Fruit fly (Drosophila melanogaster) whole organism, embryonic: ENCODE data around the gene CG9240.

Source experiments
- ATbp ChIP-seq: fragments of 200-800 bp; sonication (Bioruptor generic); optimal IDR thresholded peaks from 2 replicates; lab custom pipeline; 2017; ENCODE audit warnings: missing biosample characterization, mild to moderate bottlenecking, missing genetic modification characterization, missing genetic modification reagents
- CG10209 ChIP-seq: fragments of 200-800 bp; sonication (Bioruptor generic); optimal IDR thresholded peaks from 3 replicates; lab custom pipeline; 2017; ENCODE audit warnings: missing biosample characterization, mild to moderate bottlenecking, missing genetic modification characterization, missing genetic modification reagents
- CG12236 ChIP-seq: fragments of 200-800 bp; sonication (Bioruptor generic); optimal IDR thresholded peaks from 2 replicates; lab custom pipeline; 2016; ENCODE audit warnings: missing biosample characterization, missing genetic modification characterization
- CG12744 ChIP-seq: fragments of 200-800 bp; sonication (Bioruptor generic); optimal IDR thresholded peaks from 2 replicates; lab custom pipeline; 2016; ENCODE audit warnings: missing biosample characterization, missing genetic modification characterization
- CG16863 ChIP-seq: fragments of 200-800 bp; sonication (Bioruptor generic); optimal IDR thresholded peaks from 3 replicates; lab custom pipeline; 2016; ENCODE audit warnings: missing biosample characterization, missing genetic modification characterization
- CG17359 ChIP-seq: fragments of 200-800 bp; sonication (Bioruptor generic); optimal IDR thresholded peaks from 3 replicates; lab custom pipeline; 2018; ENCODE audit warnings: missing biosample characterization, mild to moderate bottlenecking, missing genetic modification characterization, moderate library complexity
- CG17802 ChIP-seq: fragments of 200-800 bp; sonication (Bioruptor generic); optimal IDR thresholded peaks from 2 replicates; lab custom pipeline; 2018; ENCODE audit warnings: missing biosample characterization, mild to moderate bottlenecking, missing genetic modification characterization, moderate library complexity
- CG1832 ChIP-seq: fragments of 200-800 bp; sonication (Bioruptor generic); optimal IDR thresholded peaks from 2 replicates; lab custom pipeline; 2017; ENCODE audit warnings: missing biosample characterization, mild to moderate bottlenecking, missing genetic modification characterization, inconsistent platforms
- CG2116 ChIP-seq: fragments of 200-800 bp; sonication (Bioruptor generic); optimal IDR thresholded peaks from 3 replicates; lab custom pipeline; 2018; ENCODE audit warnings: missing biosample characterization, mild to moderate bottlenecking, missing genetic modification characterization
- CG2202 ChIP-seq: fragments of 200-800 bp; sonication (Bioruptor generic); optimal IDR thresholded peaks from 2 replicates; lab custom pipeline; 2018; ENCODE audit warnings: missing biosample characterization, mild to moderate bottlenecking, missing genetic modification characterization
- CG3065 ChIP-seq: fragments of 200-800 bp; sonication (Bioruptor generic); optimal IDR thresholded peaks from 2 replicates; lab custom pipeline; 2016; ENCODE audit warnings: missing biosample characterization, missing genetic modification characterization
- CG6813 ChIP-seq: fragments of 200-800 bp; sonication (Bioruptor generic); optimal IDR thresholded peaks from 2 replicates; lab custom pipeline; 2017; ENCODE audit warnings: missing biosample characterization, missing genetic modification characterization, mild to moderate bottlenecking, moderate library complexity, missing genetic modification reagents
- CG8089 ChIP-seq: fragments of 200-800 bp; sonication (Bioruptor generic); optimal IDR thresholded peaks from 3 replicates; lab custom pipeline; 2016; ENCODE audit warnings: missing biosample characterization, missing genetic modification characterization
- CG8281 ChIP-seq: fragments of 200-800 bp; sonication (Bioruptor generic); optimal IDR thresholded peaks from 2 replicates; lab custom pipeline; 2018; ENCODE audit warnings: missing biosample characterization, mild to moderate bottlenecking, missing genetic modification characterization, moderate library complexity
- CG8765 ChIP-seq: fragments of 200-800 bp; sonication (Bioruptor generic); IDR thresholded peaks from 2 replicates; pipeline ENCODE4 v1.3.6; 2022; ENCODE audit warnings: missing biosample characterization, missing genetic modification characterization
- CG9215 ChIP-seq: fragments of 200-800 bp; sonication (Bioruptor generic); IDR thresholded peaks from 2 replicates; pipeline ENCODE4 v1.3.6; 2022; ENCODE audit warnings: missing biosample characterization, missing genetic modification characterization
- CG9437 ChIP-seq: fragments of 200-800 bp; sonication (Bioruptor generic); optimal IDR thresholded peaks from 2 replicates; lab custom pipeline; 2018; ENCODE audit warnings: missing biosample characterization, mild to moderate bottlenecking, missing genetic modification characterization
- Chrac-16 ChIP-seq: fragments of 200-800 bp; sonication (Bioruptor generic); optimal IDR thresholded peaks from 3 replicates; lab custom pipeline; 2016; ENCODE audit warnings: missing biosample characterization, missing genetic modification characterization
- CkIIα-i1 ChIP-seq: fragments of 200-800 bp; sonication (Bioruptor generic); IDR thresholded peaks from 2 replicates; pipeline ENCODE4 v1.3.6; 2022; ENCODE audit warnings: missing biosample characterization, missing genetic modification characterization
- Dip3 ChIP-seq: fragments of 200-800 bp; sonication (Bioruptor generic); optimal IDR thresholded peaks from 3 replicates; lab custom pipeline; 2016; ENCODE audit warnings: missing biosample characterization, missing genetic modification characterization
- ERR ChIP-seq: fragments of 200-800 bp; sonication (Bioruptor generic); optimal IDR thresholded peaks from 2 replicates; lab custom pipeline; 2016; ENCODE audit warnings: missing biosample characterization, missing genetic modification characterization
- HmgD ChIP-seq: fragments of 200-800 bp; sonication (Bioruptor generic); optimal IDR thresholded peaks from 3 replicates; lab custom pipeline; 2016; ENCODE audit warnings: missing biosample characterization, missing genetic modification characterization
- Hr51 ChIP-seq, 2 experiments: fragments of 200-800 bp; sonication (Bioruptor generic); optimal IDR thresholded peaks; 2 replicates in 1 of 2; 3 replicates in 1 of 2; lab custom pipeline; 2016 to 2018; ENCODE audit warnings: missing biosample characterization in 2 of 2, missing genetic modification characterization in 2 of 2, mild to moderate bottlenecking in 1 of 2, moderate library complexity in 1 of 2
- Jarid2 ChIP-seq: fragments of 200-800 bp; sonication (Bioruptor generic); optimal IDR thresholded peaks from 3 replicates; lab custom pipeline; 2017; ENCODE audit warnings: mild to moderate bottlenecking, missing biosample characterization, missing genetic modification reagents, missing genetic modification characterization
- Meics ChIP-seq: fragments of 200-800 bp; sonication (Bioruptor generic); optimal IDR thresholded peaks from 2 replicates; lab custom pipeline; 2017; ENCODE audit warnings: missing biosample characterization, mild to moderate bottlenecking, missing genetic modification characterization
- Oaz ChIP-seq: fragments of 200-800 bp; sonication (Bioruptor generic); IDR thresholded peaks from 2 replicates; pipeline ENCODE4 v1.3.6; 2022; ENCODE audit warnings: missing biosample characterization, missing genetic modification characterization
- Oli ChIP-seq: fragments of 200-800 bp; sonication (Bioruptor generic); optimal IDR thresholded peaks from 2 replicates; lab custom pipeline; 2018; ENCODE audit warnings: missing biosample characterization, mild to moderate bottlenecking, missing genetic modification characterization, moderate library complexity
- Six4 ChIP-seq: fragments of 200-800 bp; sonication (Bioruptor generic); optimal IDR thresholded peaks from 2 replicates; lab custom pipeline; 2016; ENCODE audit warnings: missing biosample characterization, missing genetic modification characterization
- Usf ChIP-seq: fragments of 200-800 bp; sonication (Bioruptor generic); optimal IDR thresholded peaks from 2 replicates; lab custom pipeline; 2017; ENCODE audit warnings: missing genotype, missing biosample characterization, missing genetic modification characterization
- ase ChIP-seq: fragments of 200-800 bp; sonication (Bioruptor generic); IDR thresholded peaks from 3 replicates; pipeline ENCODE4 v1.3.6; 2022; ENCODE audit warnings: missing biosample characterization, missing genetic modification characterization
- bigmax ChIP-seq: fragments of 200-800 bp; sonication (Bioruptor generic); optimal IDR thresholded peaks from 2 replicates; lab custom pipeline; 2018; ENCODE audit warnings: missing biosample characterization, mild to moderate bottlenecking, missing genetic modification characterization
- bowl ChIP-seq: fragments of 200-800 bp; sonication (Bioruptor generic); IDR thresholded peaks from 2 replicates; pipeline ENCODE4 v1.3.6; 2022; ENCODE audit warnings: missing biosample characterization, missing genetic modification characterization
- btn ChIP-seq: fragments of 200-800 bp; sonication (Bioruptor generic); optimal IDR thresholded peaks from 2 replicates; lab custom pipeline; 2016; ENCODE audit warnings: missing biosample characterization, missing genetic modification characterization
- cad ChIP-seq: fragments of >200 bp; optimal IDR thresholded peaks from 2 replicates; lab custom pipeline; 2017; ENCODE audit warnings: missing biosample characterization, missing genetic modification characterization
- chinmo ChIP-seq: fragments of 200-800 bp; sonication (Bioruptor generic); IDR thresholded peaks from 4 replicates; pipeline ENCODE4 v1.3.6; 2022; ENCODE audit warnings: missing biosample characterization, missing genetic modification characterization; ENCODE audit not compliant: partially characterized antibody
- ci ChIP-seq: fragments of 200-800 bp; sonication (Bioruptor generic); IDR thresholded peaks from 3 replicates; pipeline ENCODE4 v1.3.6; 2022; ENCODE audit warnings: missing biosample characterization, missing genetic modification characterization
- crol ChIP-seq: fragments of 200-800 bp; sonication (Bioruptor generic); IDR thresholded peaks from 2 replicates; pipeline ENCODE4 v1.3.6; 2022; ENCODE audit warnings: missing biosample characterization, missing genetic modification characterization
- disco-r ChIP-seq: fragments of 200-800 bp; sonication (Bioruptor generic); optimal IDR thresholded peaks from 2 replicates; lab custom pipeline; 2016; ENCODE audit warnings: missing biosample characterization, missing genetic modification characterization
- esg ChIP-seq: fragments of 200-800 bp; sonication (Bioruptor generic); conservative IDR thresholded peaks from 2 replicates; pipeline ENCODE4 v1.3.6; 2022; ENCODE audit warnings: missing biosample characterization, missing genetic modification characterization
- fd102C ChIP-seq: fragments of 200-800 bp; sonication (Bioruptor generic); optimal IDR thresholded peaks from 2 replicates; lab custom pipeline; 2018; ENCODE audit warnings: missing biosample characterization, mild to moderate bottlenecking, missing genetic modification characterization, moderate library complexity
- gt ChIP-seq: fragments of 200-800 bp; sonication (Bioruptor generic); IDR thresholded peaks from 2 replicates; pipeline ENCODE4 v1.3.6; 2022; ENCODE audit warnings: missing biosample characterization, missing genetic modification characterization
- onecut ChIP-seq: fragments of 200-800 bp; sonication (Bioruptor generic); IDR thresholded peaks from 2 replicates; pipeline ENCODE4 v1.3.6; 2022; ENCODE audit warnings: missing biosample characterization, missing genetic modification characterization
- pan ChIP-seq, 4 experiments: fragments of >200 bp in 3 of 4; fragments of 200-800 bp in 1 of 4; sonication (Bioruptor generic) in 1 of 4; optimal IDR thresholded peaks in 3 of 4; IDR thresholded peaks in 1 of 4; 2 replicates each; pipeline versions ENCODE4 v1.3.6 to Lab custom; 2017 to 2022; ENCODE audit warnings: missing biosample characterization in 2 of 4, missing genetic modification characterization in 2 of 4, mixed read lengths in 1 of 4
- pnt ChIP-seq: fragments of 200-800 bp; sonication (Bioruptor generic); optimal IDR thresholded peaks from 3 replicates; lab custom pipeline; 2016; ENCODE audit warnings: missing biosample characterization, missing genetic modification characterization
- salm ChIP-seq: fragments of 200-800 bp; sonication (Bioruptor generic); optimal IDR thresholded peaks from 2 replicates; lab custom pipeline; 2018; ENCODE audit warnings: missing biosample characterization, mild to moderate bottlenecking, missing genetic modification characterization
- sim ChIP-seq: fragments of 200-800 bp; sonication (Bioruptor generic); IDR thresholded peaks from 2 replicates; pipeline ENCODE4 v1.3.6; 2022; ENCODE audit warnings: missing biosample characterization, missing genetic modification characterization
- so ChIP-seq: fragments of 200-800 bp; sonication (Bioruptor generic); IDR thresholded peaks from 3 replicates; pipeline ENCODE4 v1.3.6; 2022; ENCODE audit warnings: missing biosample characterization, missing genetic modification characterization
- tap ChIP-seq: fragments of 200-800 bp; optimal IDR thresholded peaks from 3 replicates; lab custom pipeline; 2019; ENCODE audit warnings: missing biosample characterization, mild to moderate bottlenecking, missing genetic modification characterization, moderate library complexity
- tgo ChIP-seq: fragments of 200-800 bp; sonication (Bioruptor generic); IDR thresholded peaks from 3 replicates; pipeline ENCODE4 v1.3.6; 2022; ENCODE audit warnings: missing biosample characterization, missing genetic modification characterization
- tin ChIP-seq: fragments of 200-800 bp; sonication (Bioruptor generic); optimal IDR thresholded peaks from 3 replicates; lab custom pipeline; 2016; ENCODE audit warnings: missing biosample characterization, missing genetic modification characterization
- tup ChIP-seq: fragments of 200-800 bp; sonication (Bioruptor generic); optimal IDR thresholded peaks from 2 replicates; lab custom pipeline; 2016; ENCODE audit warnings: missing biosample characterization, mild to moderate bottlenecking, missing genetic modification characterization, moderate library complexity

The CG9240 gene

DNA sequence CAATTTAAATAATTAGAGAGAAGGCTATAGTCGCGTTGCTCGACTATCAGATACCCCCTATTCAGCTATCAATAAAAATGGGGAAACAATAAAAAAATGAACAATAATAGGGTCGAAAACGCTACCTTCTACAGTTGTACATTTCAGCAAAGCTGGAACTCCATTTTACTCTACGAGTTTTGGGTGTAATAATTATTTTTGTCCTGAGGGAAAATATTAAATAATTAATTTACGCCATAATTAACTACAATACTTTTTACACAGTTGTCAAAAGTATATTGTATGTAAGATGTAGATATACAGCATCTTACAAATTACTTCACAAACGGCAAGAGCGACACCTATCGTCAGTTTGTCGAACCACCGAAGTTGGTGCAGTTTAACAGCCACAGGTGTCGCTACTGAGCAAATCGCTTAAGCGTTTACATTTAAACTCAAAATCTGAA lies 47.7 kb downstream of the CG9240 start (continued):
- no peak for TF ChIP-seq Usf
- TF ChIP-seq HmgD (GFP tag; lab: Kevin White, UChicago): no peak
- no peak for TF ChIP-seq disco-r (GFP tag; lab: Kevin White, UChicago)
- no peak for TF ChIP-seq so (GFP tag; lab: Robert Waterston, UW)
- TF ChIP-seq CG12744 (GFP tag; lab: Kevin White, UChicago): no peak
- TF ChIP-seq CG10209 (GFP tag; lab: Kevin White, UChicago): no peak
- TF ChIP-seq CG17802 (tag; lab: Kevin White, UChicago): no peak
- no peak for TF ChIP-seq Six4 (GFP tag; lab: Kevin White, UChicago)
- TF ChIP-seq CG8089 (GFP tag; lab: Kevin White, UChicago): peak; percentile 42
- TF ChIP-seq ci (GFP tag; lab: Robert Waterston, UW): no peak; the same call in 2 of the 3 replicates
- no peak for TF ChIP-seq CG2116
- TF ChIP-seq CG8765 (GFP tag; lab: Robert Waterston, UW): 0 out of 2 replicates have a peak, but pooled peaks have one; percentile 27
- TF ChIP-seq fd102C (GFP tag; lab: Kevin White, UChicago): no peak
- no peak for TF ChIP-seq salm (tag; lab: Kevin White, UChicago)
- TF ChIP-seq gt: no peak
- TF ChIP-seq Oli: peak; percentile 13
- TF ChIP-seq pan (optimal IDR thresholded peaks at IDR 0.05; lab: Kevin White, UChicago): no peak
- TF ChIP-seq pan (GFP tag; optimal IDR thresholded peaks at IDR 0.05 in 1 of 2, IDR thresholded peaks at IDR 0.05 in 1 of 2): peak in 1 of 2 experiments; percentile 52
- peak; percentile 13 for TF ChIP-seq Jarid2
- TF ChIP-seq CG16863 (GFP tag; lab: Kevin White, UChicago): peak; percentile 29
- no peak for TF ChIP-seq tap (tag; lab: Kevin White, UChicago)
- no peak for TF ChIP-seq sim (GFP tag; lab: Robert Waterston, UW)
- no peak for TF ChIP-seq btn (GFP tag; lab: Kevin White, UChicago)
- TF ChIP-seq CG3065 (GFP tag; lab: Kevin White, UChicago): no peak
- TF ChIP-seq bigmax (GFP tag; lab: Kevin White, UChicago): no peak
- no peak for TF ChIP-seq CG12236 (GFP tag; lab: Kevin White, UChicago)
- TF ChIP-seq CG17359 (tag; lab: Kevin White, UChicago): peak; percentile 49
- TF ChIP-seq ERR (GFP tag; lab: Kevin White, UChicago): no peak
- no peak for TF ChIP-seq Oaz (GFP tag; lab: Robert Waterston, UW)
- no peak for TF ChIP-seq CG9437 (GFP tag; lab: Kevin White, UChicago)
- no peak for TF ChIP-seq CG9215 (GFP tag; lab: Robert Waterston, UW)
- peak; percentile 42 for TF ChIP-seq tin (GFP tag; lab: Kevin White, UChicago)
- TF ChIP-seq ase (GFP tag; lab: Robert Waterston, UW): peak; percentile 46; the same call in 1 of the 3 replicates
- peak; percentile 47; the same call in 1 of the 2 replicates for TF ChIP-seq onecut (GFP tag; lab: Robert Waterston, UW)
- no peak for TF ChIP-seq tup (GFP tag; lab: Kevin White, UChicago)
- TF ChIP-seq bowl: no peak
- peak; percentile 33 for TF ChIP-seq Meics
- no peak for TF ChIP-seq ATbp (GFP tag; lab: Kevin White, UChicago)
- no peak for TF ChIP-seq esg (GFP tag; lab: Robert Waterston, UW)
- TF ChIP-seq pnt (GFP tag; lab: Kevin White, UChicago): peak; percentile 17
- TF ChIP-seq CG1832 (GFP tag; lab: Kevin White, UChicago): no peak
- peak; percentile 43 for TF ChIP-seq Chrac-16 (GFP tag; lab: Kevin White, UChicago)
- no peak for TF ChIP-seq CkIIα-i1 (GFP tag; lab: Robert Waterston, UW)
- no peak for TF ChIP-seq CG8281 (tag; lab: Kevin White, UChicago)
- TF ChIP-seq crol: no peak
- TF ChIP-seq CG6813 (GFP tag; lab: Kevin White, UChicago): no peak
- TF ChIP-seq Dip3 (GFP tag; lab: Kevin White, UChicago): no peak
- TF ChIP-seq cad (GFP tag; lab: Kevin White, UChicago): no peak
- no peak for TF ChIP-seq CG2202 (tag; lab: Kevin White, UChicago)
- peak; percentile 46; the same call in 2 of the 3 replicates for TF ChIP-seq tgo
- TF ChIP-seq chinmo (GFP tag; lab: Robert Waterston, UW): 0 out of 4 replicates have a peak, but pooled peaks have one; percentile 63
- TF ChIP-seq Hr51 (GFP tag; optimal IDR thresholded peaks at IDR 0.05; lab: Kevin White, UChicago): no peak
